Fruit fly (Drosophila melanogaster): ENCODE data around the gene primo-1.

primo-1 gene

dm6 chr3R:13676137-13677086 is 35.2 kb downstream of the primo-1 start, which contains the start of the genes Lkb1 and CG9588 (continued):
- TF ChIP-seq bcd (GFP tag; optimal IDR thresholded peaks at IDR 0.05): peak; percentile 60
- TF ChIP-seq H15 (GFP tag; IDR thresholded peaks at IDR 0.05): peak; percentile 70
- TF ChIP-seq kni (GFP tag; optimal IDR thresholded peaks at IDR 0.05): no peak
- TF ChIP-seq Awh (GFP tag; IDR thresholded peaks at IDR 0.05): peak; percentile 85
- no peak for TF ChIP-seq CG4282 (GFP tag; optimal IDR thresholded peaks at IDR 0.05)
- TF ChIP-seq CG2199 (GFP tag; IDR thresholded peaks at IDR 0.05): no peak
- peak; percentile 18 for TF ChIP-seq CG12219 (GFP tag; optimal IDR thresholded peaks at IDR 0.05)
- TF ChIP-seq ranshi (GFP tag; IDR thresholded peaks at IDR 0.05): peak; percentile 62
- peak; percentile 32 for TF ChIP-seq CG1233 (GFP tag; optimal IDR thresholded peaks at IDR 0.05)
- TF ChIP-seq CG5953 (GFP tag; IDR thresholded peaks at IDR 0.05): peak; percentile 77
- no peak for TF ChIP-seq Opbp (GFP tag; IDR thresholded peaks at IDR 0.05; ENCODE audit: partially characterized antibody)
- TF ChIP-seq Sox102F (GFP tag; optimal IDR thresholded peaks at IDR 0.05): peak; percentile 59
- peak; percentile 53 for TF ChIP-seq pb (GFP tag; optimal IDR thresholded peaks at IDR 0.05)
- peak; percentile 41; the same call in 1 of the 2 replicates for TF ChIP-seq CG6272 (GFP tag; IDR thresholded peaks at IDR 0.05)
- peak; percentile 28 for TF ChIP-seq CG7556 (GFP tag; optimal IDR thresholded peaks at IDR 0.05)
- TF ChIP-seq bigmax (GFP tag; optimal IDR thresholded peaks at IDR 0.05): no peak
- TF ChIP-seq CG1603 (tag; optimal IDR thresholded peaks at IDR 0.05): peak; percentile 63
- no peak for TF ChIP-seq CG1792 (GFP tag; optimal IDR thresholded peaks at IDR 0.05)
- TF ChIP-seq PHDP (tag; optimal IDR thresholded peaks at IDR 0.05): no peak
- peak; percentile 2 for TF ChIP-seq CG12155 (GFP tag; optimal IDR thresholded peaks at IDR 0.05)
- TF ChIP-seq gce (GFP tag; IDR thresholded peaks at IDR 0.05): no peak
- TF ChIP-seq CkIIα-i1 (GFP tag; IDR thresholded peaks at IDR 0.05): peak; percentile 48; the same call in 1 of the 2 replicates
- no peak for TF ChIP-seq CG15269 (tag; optimal IDR thresholded peaks at IDR 0.05)
- TF ChIP-seq Poxn (GFP tag; IDR thresholded peaks at IDR 0.05): no peak
- TF ChIP-seq CG32532 (GFP tag; IDR thresholded peaks at IDR 0.05): peak; percentile 81
- peak; percentile 1 for TF ChIP-seq CG3838 (GFP tag; optimal IDR thresholded peaks at IDR 0.05)
- no peak for TF ChIP-seq CG14965 (GFP tag; optimal IDR thresholded peaks at IDR 0.05; ENCODE audit: borderline replicate concordance)
- TF ChIP-seq Mes4 (GFP tag; optimal IDR thresholded peaks at IDR 0.05): no peak
- no peak for TF ChIP-seq CG17385 (GFP tag; optimal IDR thresholded peaks at IDR 0.05)
- no peak for TF ChIP-seq stc (GFP tag; IDR thresholded peaks at IDR 0.05)
- no peak for TF ChIP-seq Lpt (GFP tag; optimal IDR thresholded peaks at IDR 0.05)
- no peak for TF ChIP-seq CG5180 (GFP tag; optimal IDR thresholded peaks at IDR 0.05)
- TF ChIP-seq hth (optimal IDR thresholded peaks at IDR 0.05): no peak
- no peak for TF ChIP-seq gcm2 (GFP tag; optimal IDR thresholded peaks at IDR 0.05)
- peak; percentile 56 for TF ChIP-seq trh (GFP tag; optimal IDR thresholded peaks at IDR 0.05)
- no peak for TF ChIP-seq CG10147 (GFP tag; optimal IDR thresholded peaks at IDR 0.05)
- peak; percentile 74 for TF ChIP-seq Dbx (GFP tag; IDR thresholded peaks at IDR 0.05)
- TF ChIP-seq CG9437 (GFP tag; optimal IDR thresholded peaks at IDR 0.05): peak; percentile 17
- no peak for TF ChIP-seq dmrt99B (tag; optimal IDR thresholded peaks at IDR 0.05)
- peak; percentile 18 for TF ChIP-seq BEAF-32 (GFP tag; optimal IDR thresholded peaks at IDR 0.05)
- peak; percentile 55 for TF ChIP-seq CG43689 (GFP tag; IDR thresholded peaks at IDR 0.05)
- no peak for TF ChIP-seq CG4424 (GFP tag; optimal IDR thresholded peaks at IDR 0.05)
- TF ChIP-seq zfh1 (GFP tag; IDR thresholded peaks at IDR 0.05): peak; percentile 88
- TF ChIP-seq pzg (GFP tag; optimal IDR thresholded peaks at IDR 0.05): peak; percentile 58
- peak; percentile 52; the same call in 1 of the 2 replicates for TF ChIP-seq toy (GFP tag; IDR thresholded peaks at IDR 0.05)
- peak; percentile 39 for TF ChIP-seq CG2712 (tag; optimal IDR thresholded peaks at IDR 0.05)
- peak; percentile 81 for TF ChIP-seq CG14667 (GFP tag; IDR thresholded peaks at IDR 0.05)
- TF ChIP-seq gcm (GFP tag; optimal IDR thresholded peaks at IDR 0.05): no peak
- peak; percentile 12 for TF ChIP-seq Camta (GFP tag; optimal IDR thresholded peaks at IDR 0.05)
